Worm (Caenorhabditis elegans) whole organism, L3 larva: ENCODE results near the gene trk-1.
A peak's percentile ranks its signal among the peaks of the same experiment; 100 is the strongest.

Source experiments
- R02D3.7 ChIP-seq: fragments of 150-350 bp; optimal IDR thresholded peaks from 2 replicates; lab custom pipeline; 2014; ENCODE audit warnings: missing biosample characterization, missing genetic modification characterization
- ZK546.5 ChIP-seq: sonication (generic microtip); optimal IDR thresholded peaks from 2 replicates; lab custom pipeline; 2017; ENCODE audit warnings: missing biosample characterization, missing genetic modification characterization
- aly-2 ChIP-seq: fragments of 150-350 bp; optimal IDR thresholded peaks from 2 replicates; lab custom pipeline; 2014; ENCODE audit warnings: missing biosample characterization, missing genetic modification characterization
- ama-1 ChIP-seq: fragments of 150-350 bp; optimal IDR thresholded peaks from 2 replicates; lab custom pipeline; 2018
- ceh-16 ChIP-seq: sonication (generic microtip); optimal IDR thresholded peaks from 2 replicates; lab custom pipeline; 2017; ENCODE audit warnings: missing biosample characterization, missing genetic modification characterization
- ceh-28 ChIP-seq: fragments of 150-350 bp; optimal IDR thresholded peaks from 2 replicates; lab custom pipeline; 2014; ENCODE audit warnings: missing biosample characterization, missing genetic modification reagents, missing genetic modification characterization
- ceh-82 ChIP-seq: fragments of 150-350 bp; optimal IDR thresholded peaks from 2 replicates; lab custom pipeline; 2014; ENCODE audit warnings: missing biosample characterization, missing genetic modification characterization
- ceh-9 ChIP-seq: sonication (generic microtip); optimal IDR thresholded peaks from 2 replicates; lab custom pipeline; 2018; ENCODE audit warnings: missing biosample characterization, missing genetic modification characterization
- egl-27 ChIP-seq: sonication (generic microtip); optimal IDR thresholded peaks from 4 replicates; lab custom pipeline; 2017; ENCODE audit warnings: missing biosample characterization, missing genetic modification reagents, missing genetic modification characterization
- egl-5 ChIP-seq: fragments of 150-350 bp; optimal IDR thresholded peaks from 2 replicates; lab custom pipeline; 2017; ENCODE audit warnings: missing biosample characterization, missing genetic modification reagents, missing genetic modification characterization, inconsistent platforms
- elt-1 ChIP-seq: fragments of 150-350 bp; optimal IDR thresholded peaks from 2 replicates; lab custom pipeline; 2014; ENCODE audit warnings: missing biosample characterization, missing genetic modification characterization
- elt-2 ChIP-seq: sonication (generic microtip); optimal IDR thresholded peaks from 2 replicates; lab custom pipeline; 2016; ENCODE audit warnings: missing genetic modification reagents, mild to moderate bottlenecking, missing genetic modification characterization, missing compliant biosample characterization
- elt-3 ChIP-seq, 3 experiments: fragments of 150-350 bp in 1 of 3; sonication (generic microtip) in 2 of 3; optimal IDR thresholded peaks; 2 replicates in 2 of 3; 4 replicates in 1 of 3; lab custom pipeline; 2014 to 2017; ENCODE audit warnings: missing biosample characterization in 3 of 3, missing genetic modification characterization in 3 of 3
- fkh-10 ChIP-seq: sonication (generic microtip); optimal IDR thresholded peaks from 2 replicates; lab custom pipeline; 2017; ENCODE audit warnings: missing biosample characterization, missing genetic modification reagents, missing genetic modification characterization
- jun-1 ChIP-seq: fragments of 150-350 bp; optimal IDR thresholded peaks from 2 replicates; lab custom pipeline; 2014; ENCODE audit warnings: missing biosample characterization, missing genetic modification reagents, missing genetic modification characterization
- lin-15B ChIP-seq: fragments of 150-350 bp; optimal IDR thresholded peaks from 2 replicates; lab custom pipeline; 2014; ENCODE audit warnings: missing biosample characterization, missing genetic modification characterization
- lin-39 ChIP-seq: fragments of 150-350 bp; optimal IDR thresholded peaks from 2 replicates; lab custom pipeline; 2018; ENCODE audit warnings: missing biosample characterization, missing genetic modification reagents, missing genetic modification characterization
- lsy-12 ChIP-seq: sonication (generic microtip); optimal IDR thresholded peaks from 2 replicates; lab custom pipeline; 2016; ENCODE audit warnings: mild to moderate bottlenecking, missing genetic modification characterization, missing compliant biosample characterization
- mdl-1 ChIP-seq: fragments of 150-350 bp; optimal IDR thresholded peaks from 2 replicates; lab custom pipeline; 2014; ENCODE audit warnings: missing biosample characterization, missing genetic modification characterization
- mml-1 ChIP-seq: fragments of 150-350 bp; sonication (generic microtip); optimal IDR thresholded peaks from 3 replicates; lab custom pipeline; 2014; ENCODE audit warnings: missing biosample characterization, missing genetic modification characterization
- nfya-1 ChIP-seq: sonication (generic microtip); optimal IDR thresholded peaks from 2 replicates; lab custom pipeline; 2017; ENCODE audit warnings: missing genetic modification characterization, mild to moderate bottlenecking, missing compliant biosample characterization, antibody characterized with exemption, moderate library complexity; ENCODE audit not compliant: insufficient read depth
- nhr-11 ChIP-seq: fragments of 150-350 bp; optimal IDR thresholded peaks from 2 replicates; lab custom pipeline; 2014; ENCODE audit warnings: missing biosample characterization, missing genetic modification characterization
- nhr-12 ChIP-seq: fragments of 150-350 bp; optimal IDR thresholded peaks from 2 replicates; lab custom pipeline; 2014; ENCODE audit warnings: missing biosample characterization, missing genetic modification characterization
- nhr-23 ChIP-seq: fragments of 150-350 bp; optimal IDR thresholded peaks from 2 replicates; lab custom pipeline; 2014; ENCODE audit warnings: missing biosample characterization, missing genetic modification reagents, missing genetic modification characterization
- nhr-25 ChIP-seq: sonication (generic microtip); optimal IDR thresholded peaks from 2 replicates; lab custom pipeline; 2017; ENCODE audit warnings: missing biosample characterization, missing genetic modification characterization
- nhr-28 ChIP-seq: fragments of 150-350 bp; optimal IDR thresholded peaks from 2 replicates; lab custom pipeline; 2014; ENCODE audit warnings: missing biosample characterization, missing genetic modification characterization
- nhr-43 ChIP-seq: sonication (generic microtip); optimal IDR thresholded peaks from 2 replicates; lab custom pipeline; 2016; ENCODE audit warnings: mild to moderate bottlenecking, missing genetic modification characterization, missing compliant biosample characterization; ENCODE audit not compliant: poor library complexity, severe bottlenecking
- nhr-67 ChIP-seq: fragments of 150-350 bp; optimal IDR thresholded peaks from 2 replicates; lab custom pipeline; 2014; ENCODE audit warnings: missing biosample characterization, missing genetic modification characterization
- nhr-76 ChIP-seq: fragments of 150-350 bp; sonication (generic microtip); optimal IDR thresholded peaks from 5 replicates; lab custom pipeline; 2014; ENCODE audit warnings: missing biosample characterization, missing genetic modification characterization
- nhr-77 ChIP-seq: fragments of 150-350 bp; optimal IDR thresholded peaks from 2 replicates; lab custom pipeline; 2014; ENCODE audit warnings: missing biosample characterization, missing genetic modification characterization
- pha-4 ChIP-seq: fragments of 150-350 bp; optimal IDR thresholded peaks from 2 replicates; lab custom pipeline; 2014; ENCODE audit warnings: missing biosample characterization, missing genetic modification reagents, missing genetic modification characterization
- sea-2 ChIP-seq: fragments of 150-350 bp; sonication (generic microtip); optimal IDR thresholded peaks from 4 replicates; lab custom pipeline; 2014; ENCODE audit warnings: missing biosample characterization, missing genetic modification reagents, missing genetic modification characterization
- snpc-4 ChIP-seq: fragments of 150-350 bp; optimal IDR thresholded peaks from 2 replicates; lab custom pipeline; 2014; ENCODE audit warnings: missing biosample characterization, missing genetic modification characterization
- tbx-2 ChIP-seq: sonication (generic microtip); optimal IDR thresholded peaks from 2 replicates; lab custom pipeline; 2016; ENCODE audit warnings: mild to moderate bottlenecking, missing genetic modification characterization, missing compliant biosample characterization
- unc-39 ChIP-seq: sonication (generic microtip); optimal IDR thresholded peaks from 4 replicates; lab custom pipeline; 2017; ENCODE audit warnings: missing biosample characterization, missing genetic modification characterization
- unc-62 ChIP-seq: fragments of 150-350 bp; sonication (generic microtip); optimal IDR thresholded peaks from 4 replicates; lab custom pipeline; 2014; ENCODE audit warnings: missing biosample characterization, missing genetic modification reagents, missing genetic modification characterization
- zag-1 ChIP-seq: fragments of 150-350 bp; optimal IDR thresholded peaks from 2 replicates; lab custom pipeline; 2014; ENCODE audit warnings: missing biosample characterization, missing genetic modification characterization
- ztf-11 ChIP-seq: fragments of 150-350 bp; optimal IDR thresholded peaks from 2 replicates; lab custom pipeline; 2014; ENCODE audit warnings: missing biosample characterization, missing genetic modification characterization
- ztf-4 ChIP-seq: fragments of 150-350 bp; optimal IDR thresholded peaks from 2 replicates; lab custom pipeline; 2014; ENCODE audit warnings: missing biosample characterization, missing genetic modification characterization

trk-1 gene

DNA sequence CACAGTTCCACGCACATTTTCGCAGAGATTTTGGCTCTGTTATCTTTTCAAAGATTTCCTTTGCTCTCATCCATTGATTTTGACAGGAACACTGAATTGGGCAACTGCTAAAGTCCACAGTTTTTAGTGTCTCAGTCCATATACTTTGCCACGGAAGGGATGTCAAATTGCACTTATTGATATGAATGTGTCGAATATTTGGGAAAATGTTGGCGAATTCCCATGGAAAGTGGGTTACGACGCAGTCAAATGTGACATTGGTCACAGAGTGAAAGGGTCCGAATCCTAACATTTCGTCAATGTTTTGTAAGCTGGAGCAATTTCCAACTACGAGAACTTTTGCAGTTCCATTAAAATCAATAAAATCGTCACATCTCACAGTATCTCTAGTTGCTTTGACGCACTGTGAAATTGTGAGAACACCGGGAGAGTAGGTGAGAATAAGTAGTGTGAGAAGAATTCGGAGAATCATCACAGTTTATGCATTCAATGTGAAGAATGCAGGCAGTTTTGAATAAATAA is at the start of gene trk-1:
TSS of gene trk-1 (minus strand) at position 472 of the 522 bp plus-strand sequence.
- TF ChIP-seq unc-62 (GFP tag; lab: Kevin White, UChicago) = no peak
- TF ChIP-seq unc-39 (tag; lab: Kevin White, UChicago) = no peak
- TF ChIP-seq nhr-23 = no peak
- no peak for TF ChIP-seq ztf-11 (tag; lab: Kevin White, UChicago)
- no peak for TF ChIP-seq egl-5 (tag; lab: Kevin White, UChicago)
- no peak for TF ChIP-seq fkh-10
- TF ChIP-seq nhr-12 (tag; lab: Kevin White, UChicago) = no peak

ce11 chrX:8998809-8999208 is 48.0 kb upstream of the trk-1 start, which contains the start of gene C24A3.1:
C24A3.1 (plus strand) TSS chrX:8999071.
- TF ChIP-seq mdl-1 (tag; lab: Kevin White, UChicago) (no peak), mml-1 (no peak), snpc-4 (tag; lab: Kevin White, UChicago) (no peak), R02D3.7 (tag; lab: Kevin White, UChicago) (no peak), ama-1 (lab: Kevin White, UChicago) (no peak), jun-1 (tag; lab: Kevin White, UChicago) (no peak), nhr-67 (tag; lab: Kevin White, UChicago) (no peak), ZK546.5 (tag; lab: Kevin White, UChicago) (no peak), nhr-77 (no peak), lin-39 (tag; lab: Kevin White, UChicago) (no peak)
- TF ChIP-seq, all 47 proteins: peak for 0

DNA sequence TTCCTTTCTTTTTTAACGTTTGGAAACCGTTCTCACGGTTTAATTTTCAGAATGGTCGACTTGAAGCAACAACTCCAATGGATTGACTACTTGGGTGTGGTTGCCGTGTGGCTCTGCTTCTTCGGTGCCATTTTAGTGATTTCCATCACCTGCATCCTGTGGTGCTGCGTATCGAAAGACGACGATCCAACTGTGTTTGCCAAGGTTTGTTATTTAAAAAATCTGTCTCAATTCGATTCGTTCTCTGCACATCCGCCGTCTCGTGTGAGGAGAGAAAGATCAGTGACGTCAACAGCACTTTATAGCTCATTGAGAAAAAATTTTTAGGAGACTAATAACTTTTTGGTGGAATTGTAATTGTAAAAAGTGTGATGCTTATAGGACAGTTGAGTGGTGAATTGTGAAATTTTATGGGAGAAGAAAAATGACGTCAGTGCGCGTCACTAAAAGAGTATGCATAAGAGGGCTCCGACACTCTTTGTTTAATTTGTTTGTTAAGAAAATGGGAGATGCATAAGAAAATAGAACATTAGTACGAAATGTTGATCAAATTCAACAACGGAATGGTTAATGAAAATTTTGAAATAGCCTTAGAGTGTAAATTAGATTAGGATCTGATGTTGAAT is 46.8 kb upstream of the trk-1 start, which contains the start of gene C24A3.2:
TSS of gene C24A3.2 (plus strand) at position 51 of the 626 bp plus-strand sequence.
- peak; percentile 19 for TF ChIP-seq nfya-1 (tag; lab: Kevin White, UChicago)
- no peak for TF ChIP-seq ama-1 (lab: Kevin White, UChicago)
- no peak for TF ChIP-seq nhr-43 (tag; lab: Kevin White, UChicago)
- TF ChIP-seq egl-27 (tag; lab: Kevin White, UChicago) = no peak
- TF ChIP-seq pha-4 (tag; lab: Kevin White, UChicago) = peak; percentile 5
- TF ChIP-seq sea-2 (GFP tag; lab: Kevin White, UChicago) = no peak
- no peak for TF ChIP-seq nhr-12 (tag; lab: Kevin White, UChicago)
- peak; percentile 27 for TF ChIP-seq egl-5 (tag; lab: Kevin White, UChicago)
- TF ChIP-seq, all 47 proteins: peak for 3

- no peak for TF ChIP-seq nhr-25
- peak; percentile 27 for TF ChIP-seq pha-4 (tag; lab: Kevin White, UChicago)
- TF ChIP-seq elt-2 = no peak
- no peak for TF ChIP-seq nhr-12 (tag; lab: Kevin White, UChicago)
- TF ChIP-seq fkh-10 = peak; percentile 89
- no peak for TF ChIP-seq ceh-16
- TF ChIP-seq aly-2 = no peak
- no peak for TF ChIP-seq nfya-1 (tag; lab: Kevin White, UChicago)
- TF ChIP-seq ZK546.5 (tag; lab: Kevin White, UChicago) = no peak
- TF ChIP-seq mml-1 = no peak
These were observed 45.8 kb upstream of the trk-1 start for ce11 chrX:8996496-8997116.

- no peak for TF ChIP-seq R02D3.7 (tag; lab: Kevin White, UChicago)
- no peak for TF ChIP-seq nhr-25
- TF ChIP-seq nhr-67 (tag; lab: Kevin White, UChicago) = no peak
- TF ChIP-seq fkh-10 = peak; percentile 41
- no peak for TF ChIP-seq elt-3 (tag; optimal IDR thresholded peaks at IDR 0.05; lab: Kevin White, UChicago)
- no peak for TF ChIP-seq lin-15B (tag; lab: Kevin White, UChicago)
- TF ChIP-seq ceh-9 = no peak
- peak; percentile 71 for TF ChIP-seq nfya-1 (tag; lab: Kevin White, UChicago)
- no peak for TF ChIP-seq egl-5 (tag; lab: Kevin White, UChicago)
- TF ChIP-seq nhr-76 (tag; lab: Kevin White, UChicago) = no peak
- no peak for TF ChIP-seq nhr-23
- no peak for TF ChIP-seq nhr-77
- no peak for TF ChIP-seq jun-1 (tag; lab: Kevin White, UChicago)
- no peak for TF ChIP-seq egl-27 (tag; lab: Kevin White, UChicago)
- TF ChIP-seq lin-39 (tag; lab: Kevin White, UChicago) = peak; percentile 61
- TF ChIP-seq nhr-12 (tag; lab: Kevin White, UChicago) = no peak
- TF ChIP-seq lsy-12 (tag; lab: Kevin White, UChicago) = peak; percentile 18
- peak; percentile 16 for TF ChIP-seq ceh-82 (tag; lab: Kevin White, UChicago)
- TF ChIP-seq nhr-11 (tag; lab: Kevin White, UChicago) = no peak
- TF ChIP-seq elt-1 (tag; lab: Kevin White, UChicago) = no peak
- TF ChIP-seq ztf-4 (tag; lab: Kevin White, UChicago) = no peak
- no peak for TF ChIP-seq unc-39 (tag; lab: Kevin White, UChicago)
- TF ChIP-seq mdl-1 (tag; lab: Kevin White, UChicago) = no peak
- TF ChIP-seq sea-2 (GFP tag; lab: Kevin White, UChicago) = no peak
- no peak for TF ChIP-seq nhr-28 (tag; lab: Kevin White, UChicago)
- no peak for TF ChIP-seq aly-2
- peak; percentile 34 for TF ChIP-seq tbx-2 (tag; lab: Kevin White, UChicago)
- TF ChIP-seq nhr-43 (tag; lab: Kevin White, UChicago) = no peak
- TF ChIP-seq ceh-28 = peak; percentile 4
- TF ChIP-seq zag-1 (tag; lab: Kevin White, UChicago) = no peak
- no peak for TF ChIP-seq pha-4 (tag; lab: Kevin White, UChicago)
These were observed 44.8 kb upstream of the trk-1 start for ce11 chrX:8995527-8995946.
